Worm (Caenorhabditis elegans) whole organism, late embryonic: ENCODE results near the gene elt-1.

Experiments
- ceh-18 ChIP-seq: sonication (generic microtip); optimal IDR thresholded peaks from 2 replicates; lab custom pipeline; 2016; ENCODE audit warnings: missing genetic modification characterization, missing compliant biosample characterization
- fkh-6 ChIP-seq: sonication (generic microtip); optimal IDR thresholded peaks from 2 replicates; lab custom pipeline; 2016; ENCODE audit warnings: missing genetic modification characterization, missing compliant biosample characterization

- TF ChIP-seq ceh-18 (tag; lab: Kevin White, UChicago) = no peak
- no peak for TF ChIP-seq fkh-6
Measured at ce11 chrIV:9614695-9615094, at the start of gene elt-1.
